Worm (Caenorhabditis elegans): ENCODE results near the gene lgc-15.

The lgc-15 gene

ce11 chrX:12081250-12081649 lies 32.9 kb upstream of the lgc-15 start:
- TF ChIP-seq unc-42 (tag; optimal IDR thresholded peaks at IDR 0.05) = peak; percentile 66
- TF ChIP-seq ztf-16 (tag; optimal IDR thresholded peaks at IDR 0.05) = no peak
- no peak for TF ChIP-seq ama-1 (optimal IDR thresholded peaks at IDR 0.05)
- TF ChIP-seq hlh-15 (tag; optimal IDR thresholded peaks at IDR 0.05) = no peak
- TF ChIP-seq ahr-1 (tag; optimal IDR thresholded peaks at IDR 0.05) = no peak

- no peak for TF ChIP-seq pqm-1 (tag; optimal IDR thresholded peaks at IDR 0.05)
- TF ChIP-seq ceh-2 (tag; optimal IDR thresholded peaks at IDR 0.05) = no peak
- TF ChIP-seq unc-42 (tag; optimal IDR thresholded peaks at IDR 0.05) = peak; percentile 99
- TF ChIP-seq gmeb-2 (tag; optimal IDR thresholded peaks at IDR 0.05) = no peak
- peak; percentile 86 for TF ChIP-seq ceh-14 (tag; optimal IDR thresholded peaks at IDR 0.05)
- TF ChIP-seq odd-2 (tag; optimal IDR thresholded peaks at IDR 0.05) = no peak
- TF ChIP-seq unc-3 (GFP tag; conservative IDR thresholded peaks at IDR 0.05) = no peak
- TF ChIP-seq unc-3 (tag; optimal IDR thresholded peaks at IDR 0.05) = no peak
- peak; percentile 50 for TF ChIP-seq nfya-1 (tag; optimal IDR thresholded peaks at IDR 0.05)
- no peak for TF ChIP-seq tbx-7 (tag; optimal IDR thresholded peaks at IDR 0.05)
- TF ChIP-seq ceh-31 (tag; optimal IDR thresholded peaks at IDR 0.05) = peak; percentile 40
- TF ChIP-seq zip-5 (tag; optimal IDR thresholded peaks at IDR 0.05) = no peak
- no peak for TF ChIP-seq dve-1 (tag; optimal IDR thresholded peaks at IDR 0.05)
- TF ChIP-seq elt-4 (tag; optimal IDR thresholded peaks at IDR 0.05) = peak; percentile 23
Measured at ce11 chrX:12082813-12083212, 31.3 kb upstream of the lgc-15 start.

- TF ChIP-seq C08G9.2 (tag; optimal IDR thresholded peaks at IDR 0.05) (peak; percentile 19), hlh-6 (tag; optimal IDR thresholded peaks at IDR 0.05) (no peak), ceh-2 (tag; optimal IDR thresholded peaks at IDR 0.05) (no peak), eyg-1 (tag; optimal IDR thresholded peaks at IDR 0.05) (no peak), tbx-7 (tag; optimal IDR thresholded peaks at IDR 0.05) (no peak), hlh-8 (tag; optimal IDR thresholded peaks at IDR 0.05) (no peak), ceh-18 (tag; optimal IDR thresholded peaks at IDR 0.05) (no peak), elt-4 (tag; optimal IDR thresholded peaks at IDR 0.05) (peak; percentile 78), ceh-31 (tag; optimal IDR thresholded peaks at IDR 0.05) (peak; percentile 61), che-1 (tag; optimal IDR thresholded peaks at IDR 0.05) (no peak), nfya-1 (tag; optimal IDR thresholded peaks at IDR 0.05) (peak; percentile 15), ceh-6 (GFP tag; optimal IDR thresholded peaks at IDR 0.05) (peak; percentile 4), ztf-16 (tag; optimal IDR thresholded peaks at IDR 0.05) (no peak), hlh-13 (GFP tag; optimal IDR thresholded peaks at IDR 0.05) (no peak), unc-42 (tag; optimal IDR thresholded peaks at IDR 0.05) (no peak), hlh-30 (tag; optimal IDR thresholded peaks at IDR 0.05; ENCODE audit: insufficient read depth) (no peak), pros-1 (tag; optimal IDR thresholded peaks at IDR 0.05) (no peak), ceh-34 (tag; optimal IDR thresholded peaks at IDR 0.05) (peak; percentile 4)
Measured at ce11 chrX:12086297-12086696, 27.8 kb upstream of the lgc-15 start.

ce11 chrX:12092621-12093020 lies 21.5 kb upstream of the lgc-15 start:
- TF ChIP-seq ceh-9 (tag; optimal IDR thresholded peaks at IDR 0.05) (no peak), nhr-11 (tag; optimal IDR thresholded peaks at IDR 0.05) (no peak), ahr-1 (tag; optimal IDR thresholded peaks at IDR 0.05) (no peak), mec-3 (tag; optimal IDR thresholded peaks at IDR 0.05; ENCODE audit: borderline replicate concordance) (no peak), rnt-1 (tag; optimal IDR thresholded peaks at IDR 0.05) (no peak), ceh-18 (tag; optimal IDR thresholded peaks at IDR 0.05) (no peak), ceh-45 (GFP tag; IDR thresholded peaks at IDR 0.05) (no peak)

ce11 chrX:12093043-12093442 lies 21.1 kb upstream of the lgc-15 start, which contains the start of gene W03G11.4:
Gene W03G11.4 (minus strand): TSS chrX:12093143.
- no peak for TF ChIP-seq ets-4 (tag; optimal IDR thresholded peaks at IDR 0.05)
- TF ChIP-seq ceh-22 (tag; optimal IDR thresholded peaks at IDR 0.05) = no peak
- TF ChIP-seq elt-2 (tag; optimal IDR thresholded peaks at IDR 0.05) = no peak
- no peak for TF ChIP-seq ceh-9 (tag; optimal IDR thresholded peaks at IDR 0.05)
- no peak for TF ChIP-seq hlh-13 (GFP tag; optimal IDR thresholded peaks at IDR 0.05)
- no peak for TF ChIP-seq npax-4 (tag; optimal IDR thresholded peaks at IDR 0.05)
- TF ChIP-seq pat-9 (tag; optimal IDR thresholded peaks at IDR 0.05) = no peak
- no peak for TF ChIP-seq C08G9.2 (tag; optimal IDR thresholded peaks at IDR 0.05)
- no peak for TF ChIP-seq sox-4 (tag; optimal IDR thresholded peaks at IDR 0.05)
- no peak for TF ChIP-seq zip-5 (tag; optimal IDR thresholded peaks at IDR 0.05)
- no peak for TF ChIP-seq nhr-11 (tag; optimal IDR thresholded peaks at IDR 0.05)
- TF ChIP-seq rnt-1 (tag; optimal IDR thresholded peaks at IDR 0.05) = no peak
- no peak for TF ChIP-seq lim-6 (tag; optimal IDR thresholded peaks at IDR 0.05)
- TF ChIP-seq Y22D7AL.16 (tag; optimal IDR thresholded peaks at IDR 0.05) = no peak
- TF ChIP-seq unc-86 (tag; optimal IDR thresholded peaks at IDR 0.05) = no peak
- TF ChIP-seq fkh-6 (tag; optimal IDR thresholded peaks at IDR 0.05) = no peak
